Worm (Caenorhabditis elegans): ENCODE data around the gene cisd-3.1.

DNA sequence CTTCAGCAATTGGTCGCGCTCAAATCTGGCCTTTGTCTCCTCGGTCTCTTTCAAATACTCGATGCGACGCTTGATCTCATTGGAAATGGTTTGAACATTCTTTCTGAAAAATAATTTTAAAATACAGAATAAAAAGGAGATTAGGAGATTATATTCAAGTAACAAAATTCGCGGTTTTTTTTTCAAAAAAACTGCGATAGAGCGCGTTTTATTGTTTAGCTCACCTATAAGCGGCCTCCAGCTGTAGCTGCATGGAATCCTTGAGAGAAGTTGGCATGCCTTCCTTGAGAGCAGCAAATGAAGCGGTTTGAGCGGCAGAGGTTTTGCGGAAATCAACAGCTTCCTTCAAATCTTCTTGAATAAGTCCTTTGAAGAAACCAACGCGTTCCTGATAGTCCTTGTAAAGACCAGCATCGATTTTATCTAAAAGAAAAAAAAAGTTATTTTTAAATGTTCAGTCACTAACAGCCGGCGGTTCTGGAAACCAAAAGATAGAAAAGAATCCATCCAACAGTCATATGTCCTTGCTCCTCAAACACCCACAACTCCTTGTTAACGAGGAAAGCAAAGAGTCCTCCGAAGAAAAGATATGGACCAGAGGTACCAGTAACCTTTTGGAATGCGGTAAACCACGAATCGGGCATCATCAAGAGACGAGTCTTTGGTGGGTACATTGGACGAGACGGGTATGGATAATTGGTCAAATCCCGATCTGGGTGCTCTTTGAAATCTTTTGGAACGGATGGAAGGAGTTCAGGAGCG, 52.3 kb downstream of the cisd-3.1 start:
- TF ChIP-seq W03F9.2 (tag; optimal IDR thresholded peaks at IDR 0.05) = no peak
- TF ChIP-seq him-1 (tag; optimal IDR thresholded peaks at IDR 0.05) = no peak
- no peak for TF ChIP-seq dao-5 (tag; optimal IDR thresholded peaks at IDR 0.05)
